Worm (Caenorhabditis elegans) whole organism, mixed stage, embryonic: Measurements from ENCODE around the gene hecw-1.

Experiments used
- ceh-43 ChIP-seq: fragments of 200-800 bp; sonication (Bioruptor generic); optimal IDR thresholded peaks from 2 replicates; lab custom pipeline; 2018; ENCODE audit warnings: mild to moderate bottlenecking, missing genetic modification characterization, moderate library complexity, missing compliant biosample characterization
- elt-3 ChIP-seq: fragments of 150-350 bp; optimal IDR thresholded peaks from 2 replicates; lab custom pipeline; 2014; ENCODE audit warnings: missing biosample characterization, missing genetic modification characterization
- lin-13 ChIP-seq: fragments of 150-350 bp; optimal IDR thresholded peaks from 2 replicates; lab custom pipeline; 2014; ENCODE audit warnings: missing biosample characterization, missing genetic modification characterization
- mep-1 ChIP-seq: fragments of 150-350 bp; optimal IDR thresholded peaks from 2 replicates; lab custom pipeline; 2017; ENCODE audit warnings: missing biosample characterization, missing genetic modification reagents, missing genetic modification characterization, inconsistent platforms
- nhr-237 ChIP-seq: fragments of 150-350 bp; optimal IDR thresholded peaks from 2 replicates; lab custom pipeline; 2014; ENCODE audit warnings: missing biosample characterization, missing genetic modification characterization
- nhr-76 ChIP-seq: sonication (generic microtip); optimal IDR thresholded peaks from 2 replicates; lab custom pipeline; 2017; ENCODE audit warnings: missing biosample characterization, missing genetic modification characterization
- pha-4 ChIP-seq: fragments of 150-350 bp; optimal IDR thresholded peaks from 2 replicates; lab custom pipeline; 2018; ENCODE audit warnings: missing biosample characterization, missing genetic modification reagents, missing genetic modification characterization
- snpc-4 ChIP-seq: fragments of 150-350 bp; optimal IDR thresholded peaks from 2 replicates; lab custom pipeline; 2014; ENCODE audit warnings: missing biosample characterization, missing genetic modification characterization
- tbx-8 ChIP-seq: fragments of 200-800 bp; sonication (Bioruptor generic); optimal IDR thresholded peaks from 2 replicates; lab custom pipeline; 2018; ENCODE audit warnings: mild to moderate bottlenecking, missing genetic modification characterization, moderate library complexity, missing compliant biosample characterization
- unc-62 ChIP-seq: fragments of 150-350 bp; optimal IDR thresholded peaks from 2 replicates; lab custom pipeline; 2014; ENCODE audit warnings: missing biosample characterization, missing genetic modification reagents, missing genetic modification characterization

ce11 chrIII:3431385-3431784 is 41.6 kb upstream of the hecw-1 start, which contains the start of gene K01A11.1:
- TF ChIP-seq nhr-237 (tag; lab: Kevin White, UChicago) (no peak), elt-3 (tag; lab: Kevin White, UChicago) (no peak), unc-62 (GFP tag; lab: Kevin White, UChicago) (no peak), pha-4 (tag; lab: Kevin White, UChicago) (no peak), mep-1 (tag; lab: Kevin White, UChicago) (no peak), nhr-76 (no peak), tbx-8 (GFP tag; lab: Kevin White, UChicago) (no peak), lin-13 (tag; lab: Kevin White, UChicago) (no peak), ceh-43 (GFP tag; lab: Kevin White, UChicago) (no peak), snpc-4 (tag; lab: Kevin White, UChicago) (no peak)
